Worm (Caenorhabditis elegans) whole organism, early embryonic: ENCODE data around the gene C15F1.5.

Experiments used
- B0310.2 ChIP-seq: sonication (generic microtip); optimal IDR thresholded peaks from 2 replicates; lab custom pipeline; 2016; ENCODE audit warnings: mild to moderate bottlenecking, missing genetic modification characterization, missing compliant biosample characterization
- aly-1 ChIP-seq: sonication (generic microtip); optimal IDR thresholded peaks from 2 replicates; lab custom pipeline; 2016; ENCODE audit warnings: missing genetic modification characterization, missing compliant biosample characterization
- ama-1 ChIP-seq: fragments of 150-350 bp; optimal IDR thresholded peaks from 2 replicates; lab custom pipeline; 2014
- hmg-4 ChIP-seq: fragments of 200-800 bp; sonication (Bioruptor generic); optimal IDR thresholded peaks from 2 replicates; lab custom pipeline; 2018; ENCODE audit warnings: mild to moderate bottlenecking, missing genetic modification characterization, missing compliant biosample characterization

DNA sequence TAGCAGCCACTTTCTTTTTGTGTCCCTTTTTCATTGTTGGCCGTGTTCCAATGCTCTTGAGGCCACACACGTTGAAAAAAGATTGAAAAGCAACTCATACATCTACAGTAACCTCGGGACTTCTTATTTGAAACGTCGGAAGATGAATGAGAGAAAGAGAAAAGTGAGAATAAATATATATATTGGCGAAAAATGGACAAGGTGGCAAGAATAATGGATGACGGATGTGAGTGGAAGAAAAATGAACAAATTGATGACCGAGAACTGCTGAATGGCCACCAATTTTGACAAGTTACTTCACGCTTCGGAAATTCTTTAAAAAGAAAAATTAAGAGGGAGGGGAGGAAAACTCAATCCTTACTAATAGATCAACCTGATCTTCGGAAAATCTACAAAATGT, 12.3 kb downstream of the C15F1.5 start:
- no peak for TF ChIP-seq ama-1 (lab: Kevin White, UChicago)
- TF ChIP-seq B0310.2, result no peak
- TF ChIP-seq aly-1 (tag; lab: Kevin White, UChicago), result no peak
- no peak for TF ChIP-seq hmg-4 (GFP tag; lab: Kevin White, UChicago)
